Fruit fly (Drosophila melanogaster): ENCODE measurements around the gene Osi22.

Osi22 gene

DNA sequence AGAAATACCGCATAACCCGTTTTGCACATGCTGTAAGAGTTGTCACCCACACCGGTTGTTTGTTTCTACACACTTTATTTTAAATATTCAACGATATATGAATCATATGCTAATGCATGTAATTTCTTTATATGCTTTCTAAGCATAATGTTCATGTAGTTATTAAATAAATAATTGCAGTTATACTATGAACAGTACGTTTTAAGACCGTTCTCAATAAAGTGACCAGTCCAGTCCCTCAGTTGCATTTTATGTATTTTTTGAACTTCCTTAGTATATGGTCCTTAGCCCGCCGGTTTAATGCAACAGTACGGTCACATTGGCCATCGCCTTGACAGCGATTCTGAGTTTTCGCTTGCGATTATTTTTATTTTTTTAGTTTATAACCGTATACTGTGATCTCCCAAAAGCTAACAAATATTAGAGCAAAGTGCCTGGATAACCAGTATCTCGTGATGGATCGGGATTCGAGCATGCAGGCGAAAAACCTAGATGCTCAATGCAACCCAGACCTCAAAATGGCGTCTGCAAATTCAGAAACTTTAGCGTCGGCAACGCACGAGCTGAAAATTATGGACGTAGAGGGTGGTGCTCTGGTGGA lies 26.3 kb upstream of the Osi22 start, which contains the start of gene Ravus (continued):
- TF ChIP-seq lilli (GFP tag; optimal IDR thresholded peaks at IDR 0.05), result peak; percentile 70
- peak; percentile 16 for TF ChIP-seq CG9609 (GFP tag; optimal IDR thresholded peaks at IDR 0.05)
- peak; percentile 38 for TF ChIP-seq tx (GFP tag; optimal IDR thresholded peaks at IDR 0.05)
- no peak for TF ChIP-seq GATAe (GFP tag; conservative IDR thresholded peaks at IDR 0.05)
- peak; percentile 33 for TF ChIP-seq pum (GFP tag; optimal IDR thresholded peaks at IDR 0.05)
- no peak for TF ChIP-seq Poxn (GFP tag; IDR thresholded peaks at IDR 0.05)
- TF ChIP-seq CG2202 (tag; optimal IDR thresholded peaks at IDR 0.05), result no peak
- peak; percentile 22; the same call in 1 of the 2 replicates for TF ChIP-seq Ravus (GFP tag; IDR thresholded peaks at IDR 0.05)
- 0 out of 2 replicates have a peak, but pooled peaks have one; percentile 35 for TF ChIP-seq sisA (GFP tag; IDR thresholded peaks at IDR 0.05)
- TF ChIP-seq HmgZ (tag; optimal IDR thresholded peaks at IDR 0.05), result peak; percentile 68
- no peak for TF ChIP-seq CG2678 (tag; optimal IDR thresholded peaks at IDR 0.05)
- no peak for TF ChIP-seq prd (optimal IDR thresholded peaks at IDR 0.05)
- peak; percentile 58; the same call in 2 of the 3 replicates for TF ChIP-seq prd (GFP tag; IDR thresholded peaks at IDR 0.05)
- TF ChIP-seq psq (GFP tag; optimal IDR thresholded peaks at IDR 0.05), result no peak
- no peak for TF ChIP-seq CTCF (GFP tag; optimal IDR thresholded peaks at IDR 0.05)
- TF ChIP-seq sens-2 (GFP tag; IDR thresholded peaks at IDR 0.05), result no peak
- TF ChIP-seq CG4282 (GFP tag; optimal IDR thresholded peaks at IDR 0.05), result no peak
- TF ChIP-seq CG3726 (GFP tag; IDR thresholded peaks at IDR 0.05), result no peak
- peak; percentile 79 for TF ChIP-seq CoRest (tag; optimal IDR thresholded peaks at IDR 0.05)
- TF ChIP-seq CG4820 (GFP tag; optimal IDR thresholded peaks at IDR 0.05), result peak; percentile 33
- no peak for TF ChIP-seq CG1832 (GFP tag; optimal IDR thresholded peaks at IDR 0.05)
- peak in 1 of 2 experiments; percentile 35 for TF ChIP-seq crp (GFP tag; optimal IDR thresholded peaks at IDR 0.05)
- peak; percentile 41 for TF ChIP-seq tin (GFP tag; optimal IDR thresholded peaks at IDR 0.05)
- peak; percentile 53 for TF ChIP-seq CG32532 (GFP tag; IDR thresholded peaks at IDR 0.05)
- no peak for TF ChIP-seq Sox102F (GFP tag; optimal IDR thresholded peaks at IDR 0.05)
- no peak for TF ChIP-seq pnt (GFP tag; optimal IDR thresholded peaks at IDR 0.05)
- TF ChIP-seq CG3995 (GFP tag; optimal IDR thresholded peaks at IDR 0.05), result peak; percentile 61
- peak; percentile 84 for TF ChIP-seq nmo (GFP tag; optimal IDR thresholded peaks at IDR 0.05)
- peak; percentile 32 for TF ChIP-seq CG15696 (tag; optimal IDR thresholded peaks at IDR 0.05)
- no peak for TF ChIP-seq ttk (GFP tag; IDR thresholded peaks at IDR 0.05)
- TF ChIP-seq Aef1 (GFP tag; IDR thresholded peaks at IDR 0.05), result 0 out of 3 replicates have a peak, but pooled peaks have one; percentile 29
- no peak for TF ChIP-seq bowl (GFP tag; IDR thresholded peaks at IDR 0.05)
- TF ChIP-seq sima (GFP tag; optimal IDR thresholded peaks at IDR 0.05), result no peak
- peak; percentile 87 for TF ChIP-seq Med (GFP tag)
- TF ChIP-seq CG3407 (GFP tag; optimal IDR thresholded peaks at IDR 0.05), result no peak
- TF ChIP-seq Xrp1 (GFP tag; IDR thresholded peaks at IDR 0.05), result 0 out of 2 replicates have a peak, but pooled peaks have one; percentile 21
- peak; percentile 14 for TF ChIP-seq CG12155 (GFP tag; optimal IDR thresholded peaks at IDR 0.05)
- TF ChIP-seq Lim3 (GFP tag; IDR thresholded peaks at IDR 0.05), result no peak
- TF ChIP-seq CG7786 (GFP tag; optimal IDR thresholded peaks at IDR 0.05), result peak; percentile 7
- TF ChIP-seq CG12391 (tag; optimal IDR thresholded peaks at IDR 0.05), result no peak
- TF ChIP-seq Myb (GFP tag; optimal IDR thresholded peaks at IDR 0.05), result peak; percentile 65
- TF ChIP-seq CG12236 (GFP tag; optimal IDR thresholded peaks at IDR 0.05), result no peak
- peak; percentile 16 for TF ChIP-seq CG13624 (GFP tag; optimal IDR thresholded peaks at IDR 0.05)
- peak; percentile 41; the same call in 1 of the 2 replicates for TF ChIP-seq CG14667 (GFP tag; IDR thresholded peaks at IDR 0.05)
- no peak for TF ChIP-seq CG7963 (GFP tag; IDR thresholded peaks at IDR 0.05; ENCODE audit: partially characterized antibody)
- peak; percentile 15 for TF ChIP-seq CG17186 (GFP tag; optimal IDR thresholded peaks at IDR 0.05)
- TF ChIP-seq Fer1 (GFP tag; optimal IDR thresholded peaks at IDR 0.05), result peak; percentile 48
- TF ChIP-seq sob (GFP tag; IDR thresholded peaks at IDR 0.05), result peak; percentile 52; the same call in 1 of the 2 replicates
- no peak for TF ChIP-seq ato (GFP tag; IDR thresholded peaks at IDR 0.05; ENCODE audit: partially characterized antibody)
- peak; percentile 47 for TF ChIP-seq Chrac-16 (GFP tag; optimal IDR thresholded peaks at IDR 0.05)
- TF ChIP-seq jigr1 (GFP tag; IDR thresholded peaks at IDR 0.05), result no peak
- peak; percentile 52 for TF ChIP-seq unpg (GFP tag; optimal IDR thresholded peaks at IDR 0.05)

Measured in whole organism, embryonic.